Fruit fly (Drosophila melanogaster) whole organism, prepupa: ENCODE data around the gene CG34428.
A peak's percentile ranks its signal among the peaks of the same experiment; 100 is the strongest.

Experiments
- Blimp-1 ChIP-seq: fragments of 200-800 bp; sonication (Bioruptor generic); optimal IDR thresholded peaks from 3 replicates; lab custom pipeline; 2017; ENCODE audit warnings: missing biosample characterization, missing genetic modification characterization, mild to moderate bottlenecking, moderate library complexity, missing genetic modification reagents
- CG10631 ChIP-seq: fragments of 200-800 bp; sonication (Bioruptor generic); optimal IDR thresholded peaks from 2 replicates; lab custom pipeline; 2016; ENCODE audit warnings: missing biosample characterization, missing genetic modification characterization
- CG11294 ChIP-seq: fragments of 200-800 bp; sonication (Bioruptor generic); IDR thresholded peaks from 2 replicates; pipeline ENCODE4 v1.3.6; 2022; ENCODE audit warnings: missing biosample characterization, missing genetic modification characterization
- CG11902 ChIP-seq: fragments of 200-800 bp; sonication (Bioruptor generic); optimal IDR thresholded peaks from 3 replicates; lab custom pipeline; 2016; ENCODE audit warnings: missing biosample characterization, missing genetic modification characterization
- CG15336 ChIP-seq: fragments of 200-800 bp; sonication (Bioruptor generic); IDR thresholded peaks from 2 replicates; pipeline ENCODE4 v1.3.6; 2022; ENCODE audit warnings: missing biosample characterization, missing genetic modification characterization
- CG1621 ChIP-seq: fragments of 200-800 bp; sonication (Bioruptor generic); optimal IDR thresholded peaks from 3 replicates; lab custom pipeline; 2018; ENCODE audit warnings: missing biosample characterization, mild to moderate bottlenecking, missing genetic modification characterization
- CG3032 ChIP-seq: fragments of 200-800 bp; optimal IDR thresholded peaks from 2 replicates; lab custom pipeline; 2019; ENCODE audit warnings: missing biosample characterization, mild to moderate bottlenecking, missing genetic modification characterization, moderate library complexity
- CG31627 ChIP-seq: fragments of 200-800 bp; sonication (Bioruptor generic); optimal IDR thresholded peaks from 3 replicates; lab custom pipeline; 2016; ENCODE audit warnings: missing biosample characterization, missing genetic modification characterization
- CG3919 ChIP-seq: fragments of 200-800 bp; sonication (Bioruptor generic); optimal IDR thresholded peaks from 3 replicates; lab custom pipeline; 2016; ENCODE audit warnings: missing biosample characterization, missing genetic modification characterization
- CG4318 ChIP-seq: fragments of 200-800 bp; sonication (Bioruptor generic); optimal IDR thresholded peaks from 3 replicates; lab custom pipeline; 2017; ENCODE audit warnings: missing biosample characterization, mild to moderate bottlenecking, missing genetic modification characterization
- CG6163 ChIP-seq: fragments of 200-800 bp; sonication (Bioruptor generic); IDR thresholded peaks from 3 replicates; pipeline ENCODE4 v1.3.6; 2022; ENCODE audit warnings: missing biosample characterization, missing genetic modification characterization
- CG6792 ChIP-seq: fragments of 200-800 bp; sonication (Bioruptor generic); optimal IDR thresholded peaks from 3 replicates; lab custom pipeline; 2016; ENCODE audit warnings: missing biosample characterization, missing genetic modification characterization
- CG6808 ChIP-seq: fragments of 200-800 bp; sonication (Bioruptor generic); optimal IDR thresholded peaks from 3 replicates; lab custom pipeline; 2017; ENCODE audit warnings: missing biosample characterization, missing genetic modification characterization, mild to moderate bottlenecking, moderate library complexity, missing genetic modification reagents
- CG6854 ChIP-seq: fragments of 200-800 bp; sonication (Bioruptor generic); optimal IDR thresholded peaks from 2 replicates; lab custom pipeline; 2017; ENCODE audit warnings: missing biosample characterization, mild to moderate bottlenecking, missing genetic modification characterization
- CG7368 ChIP-seq: fragments of 200-800 bp; sonication (Bioruptor generic); optimal IDR thresholded peaks from 3 replicates; lab custom pipeline; 2016; ENCODE audit warnings: missing biosample characterization, missing genetic modification characterization
- CG8119 ChIP-seq: fragments of 200-800 bp; sonication (Bioruptor generic); IDR thresholded peaks from 3 replicates; pipeline ENCODE4 v1.3.6; 2022; ENCODE audit warnings: missing biosample characterization, missing genetic modification characterization
- CG8319 ChIP-seq: fragments of 200-800 bp; sonication (Bioruptor generic); optimal IDR thresholded peaks from 3 replicates; lab custom pipeline; 2016; ENCODE audit warnings: missing biosample characterization, missing genetic modification characterization
- CG8632 ChIP-seq: fragments of 200-800 bp; sonication (Bioruptor generic); optimal IDR thresholded peaks from 3 replicates; lab custom pipeline; 2016; ENCODE audit warnings: missing biosample characterization, missing genetic modification characterization
- CG9139 ChIP-seq: fragments of 200-800 bp; sonication (Bioruptor generic); optimal IDR thresholded peaks from 3 replicates; lab custom pipeline; 2017; ENCODE audit warnings: missing biosample characterization, mild to moderate bottlenecking, missing genetic modification characterization
- Eip75B ChIP-seq: fragments of 200-800 bp; sonication (Bioruptor generic); optimal IDR thresholded peaks from 3 replicates; lab custom pipeline; 2016; ENCODE audit warnings: missing biosample characterization, missing genetic modification characterization
- Eip78C ChIP-seq: fragments of 200-800 bp; sonication (Bioruptor generic); peaks from one replicate; lab custom pipeline; 2016; ENCODE audit warnings: missing biosample characterization, missing genetic modification characterization
- Eip93F ChIP-seq: fragments of 200-800 bp; sonication (Bioruptor generic); optimal IDR thresholded peaks from 2 replicates; lab custom pipeline; 2016; ENCODE audit warnings: missing biosample characterization, mild to moderate bottlenecking, missing genetic modification characterization
- Ets21C ChIP-seq: fragments of 200-800 bp; sonication (Bioruptor generic); optimal IDR thresholded peaks from 3 replicates; lab custom pipeline; 2016; ENCODE audit warnings: missing biosample characterization, missing genetic modification characterization
- Gug ChIP-seq: fragments of 200-800 bp; sonication (Bioruptor generic); IDR thresholded peaks from 2 replicates; pipeline ENCODE4 v1.3.6; 2022; ENCODE audit warnings: missing biosample characterization, missing genetic modification characterization
- Hr38 ChIP-seq: sonication (Bioruptor generic); optimal IDR thresholded peaks from 2 replicates; lab custom pipeline; 2016; ENCODE audit warnings: missing biosample characterization, missing genetic modification characterization
- Hr39 ChIP-seq: fragments of 200-800 bp; sonication (Bioruptor generic); optimal IDR thresholded peaks from 2 replicates; lab custom pipeline; 2016; ENCODE audit warnings: missing biosample characterization, missing genetic modification characterization
- Hr4 ChIP-seq: fragments of 200-800 bp; sonication (Bioruptor generic); optimal IDR thresholded peaks from 3 replicates; lab custom pipeline; 2016; ENCODE audit warnings: missing biosample characterization, missing genetic modification characterization
- Lpt ChIP-seq: fragments of 200-800 bp; sonication (Bioruptor generic); optimal IDR thresholded peaks from 3 replicates; lab custom pipeline; 2016; ENCODE audit warnings: missing biosample characterization, missing genetic modification characterization
- OdsH ChIP-seq: fragments of 200-800 bp; sonication (Bioruptor generic); optimal IDR thresholded peaks from 3 replicates; lab custom pipeline; 2016; ENCODE audit warnings: missing biosample characterization, missing genetic modification characterization
- Smox ChIP-seq: fragments of 200-800 bp; sonication (Bioruptor generic); optimal IDR thresholded peaks from 3 replicates; lab custom pipeline; 2016; ENCODE audit warnings: missing biosample characterization, missing genetic modification characterization
- Sox102F ChIP-seq: fragments of 200-800 bp; sonication (Bioruptor generic); optimal IDR thresholded peaks from 2 replicates; lab custom pipeline; 2016; ENCODE audit warnings: missing biosample characterization, mild to moderate bottlenecking, missing genetic modification characterization
- Sox15 ChIP-seq: fragments of 200-800 bp; sonication (Bioruptor generic); optimal IDR thresholded peaks from 3 replicates; lab custom pipeline; 2016; ENCODE audit warnings: missing biosample characterization, missing genetic modification characterization
- achi ChIP-seq: fragments of 200-800 bp; sonication (Bioruptor generic); optimal IDR thresholded peaks from 3 replicates; lab custom pipeline; 2016; ENCODE audit warnings: missing biosample characterization, missing genetic modification characterization
- acj6 ChIP-seq: fragments of 200-800 bp; sonication (Bioruptor generic); optimal IDR thresholded peaks from 3 replicates; lab custom pipeline; 2016; ENCODE audit warnings: missing biosample characterization, missing genetic modification characterization
- dac ChIP-seq: fragments of 200-800 bp; sonication (Bioruptor generic); optimal IDR thresholded peaks from 2 replicates; lab custom pipeline; 2017; ENCODE audit warnings: missing biosample characterization, mild to moderate bottlenecking, missing genetic modification characterization
- dsx ChIP-seq: fragments of 200-800 bp; optimal IDR thresholded peaks from 3 replicates; lab custom pipeline; 2019; ENCODE audit warnings: missing biosample characterization, mild to moderate bottlenecking, missing genetic modification characterization, moderate library complexity; ENCODE audit not compliant: poor library complexity, severe bottlenecking
- eg ChIP-seq: fragments of 200-800 bp; sonication (Bioruptor generic); IDR thresholded peaks from 3 replicates; pipeline ENCODE4 v1.3.6; 2022; ENCODE audit warnings: missing biosample characterization, missing genetic modification characterization
- esn ChIP-seq: fragments of 200-800 bp; sonication (Bioruptor generic); optimal IDR thresholded peaks from 2 replicates; lab custom pipeline; 2016; ENCODE audit warnings: missing biosample characterization, mild to moderate bottlenecking, missing genetic modification characterization, moderate library complexity
- fkh ChIP-seq: fragments of 200-800 bp; sonication (Bioruptor generic); optimal IDR thresholded peaks from 3 replicates; lab custom pipeline; 2017; ENCODE audit warnings: missing biosample characterization, mild to moderate bottlenecking, missing genetic modification characterization, moderate library complexity
- lz ChIP-seq: fragments of 200-800 bp; sonication (Bioruptor generic); optimal IDR thresholded peaks from 3 replicates; lab custom pipeline; 2016; ENCODE audit warnings: missing biosample characterization, missing genetic modification characterization
- salr ChIP-seq, 2 experiments: fragments of 200-800 bp; sonication (Bioruptor generic); optimal IDR thresholded peaks; 3 replicates each; lab custom pipeline; 2016 to 2018; ENCODE audit warnings: missing biosample characterization in 2 of 2, missing genetic modification characterization in 2 of 2, mild to moderate bottlenecking in 1 of 2
- spab ChIP-seq: fragments of 200-800 bp; sonication (Bioruptor generic); optimal IDR thresholded peaks from 2 replicates; lab custom pipeline; 2017; ENCODE audit warnings: missing biosample characterization, mild to moderate bottlenecking, missing genetic modification characterization, missing genetic modification reagents
- ss ChIP-seq, 2 experiments: fragments of 200-800 bp; sonication (Bioruptor generic); optimal IDR thresholded peaks; 2 replicates in 1 of 2; 3 replicates in 1 of 2; lab custom pipeline; 2017 to 2018; ENCODE audit warnings: mild to moderate bottlenecking in 2 of 2, missing biosample characterization in 2 of 2, missing genetic modification characterization in 2 of 2, moderate library complexity in 1 of 2
- svp ChIP-seq: fragments of 200-800 bp; sonication (Bioruptor generic); peaks from one replicate; lab custom pipeline; 2016; ENCODE audit warnings: missing biosample characterization, missing genetic modification characterization
- topi ChIP-seq: fragments of 200-800 bp; sonication (Bioruptor generic); optimal IDR thresholded peaks from 3 replicates; lab custom pipeline; 2016; ENCODE audit warnings: missing biosample characterization, missing genetic modification characterization
- vri ChIP-seq: fragments of 200-800 bp; sonication (Bioruptor generic); optimal IDR thresholded peaks from 3 replicates; lab custom pipeline; 2016; ENCODE audit warnings: missing biosample characterization, mild to moderate bottlenecking, missing genetic modification characterization

The CG34428 gene

dm6 chr3L:13022160-13022853 is 39.3 kb upstream of the CG34428 start, which contains the start of gene Adk2:
Gene Adk2, minus strand, starts transcription at chr3L:13022688.
- TF ChIP-seq Gug (GFP tag; lab: Robert Waterston, UW) (peak; percentile 38; the same call in 1 of the 2 replicates), CG7368 (GFP tag; lab: Kevin White, UChicago) (peak; percentile 12), topi (GFP tag; lab: Kevin White, UChicago) (peak; percentile 6), Hr38 (no peak), Eip93F (peak; percentile 42), eg (GFP tag; lab: Robert Waterston, UW) (peak; percentile 59), Sox15 (GFP tag; lab: Kevin White, UChicago) (no peak), Eip78C (GFP tag; lab: Kevin White, UChicago) (peak; percentile 38), CG31627 (GFP tag; lab: Kevin White, UChicago) (no peak), Smox (GFP tag; lab: Kevin White, UChicago) (peak; percentile 5), esn (GFP tag; lab: Kevin White, UChicago) (no peak), CG4318 (GFP tag; lab: Kevin White, UChicago) (no peak), spab (no peak), Hr4 (GFP tag; lab: Kevin White, UChicago) (no peak), vri (GFP tag; lab: Kevin White, UChicago) (peak; percentile 13), fkh (peak; percentile 77), CG9139 (GFP tag; lab: Kevin White, UChicago) (no peak), Hr39 (GFP tag; lab: Kevin White, UChicago) (no peak), CG6163 (peak; percentile 52), dac (no peak), CG6854 (GFP tag; lab: Kevin White, UChicago) (peak; percentile 27), CG1621 (no peak), CG3919 (GFP tag; lab: Kevin White, UChicago) (peak; percentile 50), CG15336 (GFP tag; lab: Robert Waterston, UW) (0 out of 2 replicates have a peak, but pooled peaks have one; percentile 8)
- TF ChIP-seq, all 60 proteins: peak for 13

- no peak for TF ChIP-seq Eip93F
- peak; percentile 65 for TF ChIP-seq svp (GFP tag; lab: Kevin White, UChicago)
- TF ChIP-seq eg (GFP tag; lab: Robert Waterston, UW) = peak; percentile 47
- TF ChIP-seq Lpt (GFP tag; lab: Kevin White, UChicago) = no peak
- TF ChIP-seq Blimp-1 (GFP tag; lab: Kevin White, UChicago) = peak; percentile 40
- TF ChIP-seq CG6163 = peak; percentile 74
- TF ChIP-seq dsx (GFP tag; lab: Kevin White, UChicago) = no peak
- TF ChIP-seq Sox102F = peak; percentile 68
- peak; percentile 3 for TF ChIP-seq dac
- TF ChIP-seq Eip75B (GFP tag; lab: Kevin White, UChicago) = peak; percentile 27
- TF ChIP-seq achi (GFP tag; lab: Kevin White, UChicago) = peak; percentile 94
- peak; percentile 79 for TF ChIP-seq lz (GFP tag; lab: Kevin White, UChicago)
- peak; percentile 40 for TF ChIP-seq CG4318 (GFP tag; lab: Kevin White, UChicago)
- peak; percentile 60 to 66 for TF ChIP-seq salr (GFP tag; optimal IDR thresholded peaks at IDR 0.05; lab: Kevin White, UChicago)
- peak; percentile 38 for TF ChIP-seq CG6808 (GFP tag; lab: Kevin White, UChicago)
- TF ChIP-seq Smox (GFP tag; lab: Kevin White, UChicago) = peak; percentile 43
- TF ChIP-seq CG11294 (GFP tag; lab: Robert Waterston, UW) = 0 out of 2 replicates have a peak, but pooled peaks have one; percentile 6
- TF ChIP-seq CG10631 (GFP tag; lab: Kevin White, UChicago) = peak; percentile 69
- TF ChIP-seq acj6 = peak; percentile 44
- TF ChIP-seq Ets21C = peak; percentile 47
- TF ChIP-seq ss (GFP tag; optimal IDR thresholded peaks at IDR 0.05; lab: Kevin White, UChicago) = peak in 1 of 2 experiments; percentile 71
- no peak; the same call in 2 of the 3 replicates for TF ChIP-seq CG8119 (GFP tag; lab: Robert Waterston, UW)
- peak; percentile 59 for TF ChIP-seq CG8632 (GFP tag; lab: Kevin White, UChicago)
- TF ChIP-seq CG8319 = peak; percentile 44
- no peak for TF ChIP-seq Hr38
- TF ChIP-seq CG7368 (GFP tag; lab: Kevin White, UChicago) = peak; percentile 46
- peak; percentile 57 for TF ChIP-seq OdsH
- TF ChIP-seq CG3032 = peak; percentile 36
- TF ChIP-seq vri (GFP tag; lab: Kevin White, UChicago) = peak; percentile 74
- no peak for TF ChIP-seq CG11902 (GFP tag; lab: Kevin White, UChicago)
- peak; percentile 47 for TF ChIP-seq CG6792
- peak; percentile 53 for TF ChIP-seq Hr4 (GFP tag; lab: Kevin White, UChicago)
- TF ChIP-seq Hr39 (GFP tag; lab: Kevin White, UChicago) = peak; percentile 75
These were observed 38.6 kb upstream of the CG34428 start, which contains the start of gene RpS12 for dm6 chr3L:13022854-13023560. Gene RpS12, plus strand, starts transcription at chr3L:13023352.
